Fruit fly (Drosophila melanogaster) whole organism, pupa: ENCODE measurements around the gene Ptpa.
"Not testable (repeated sequence)": the region's sequence is repeated elsewhere in the genome, so short reads cannot be mapped to it uniquely, and the experiment has no call there.

Source experiments
- CG10348 ChIP-seq: fragments of 200-800 bp; sonication (Bioruptor generic); IDR thresholded peaks from 2 replicates; pipeline ENCODE4 v1.3.6; 2022; ENCODE audit warnings: missing biosample characterization, missing genetic modification characterization
- CG13204 ChIP-seq: fragments of 200-800 bp; sonication (Bioruptor generic); optimal IDR thresholded peaks from 2 replicates; lab custom pipeline; 2018; ENCODE audit warnings: missing biosample characterization, mild to moderate bottlenecking, missing genetic modification characterization, moderate library complexity
- CG14655 ChIP-seq: fragments of 200-800 bp; sonication (Bioruptor generic); optimal IDR thresholded peaks from 3 replicates; lab custom pipeline; 2017; ENCODE audit warnings: mild to moderate bottlenecking, missing biosample characterization, missing genetic modification reagents, missing genetic modification characterization
- CG15710 ChIP-seq: fragments of 200-800 bp; sonication (Bioruptor generic); optimal IDR thresholded peaks from 2 replicates; lab custom pipeline; 2018; ENCODE audit warnings: missing biosample characterization, mild to moderate bottlenecking, missing genetic modification characterization, moderate library complexity
- CG17806 ChIP-seq: fragments of 200-800 bp; sonication (Bioruptor generic); optimal IDR thresholded peaks from 2 replicates; lab custom pipeline; 2018; ENCODE audit warnings: missing biosample characterization, mild to moderate bottlenecking, missing genetic modification characterization, moderate library complexity
- CG32121 ChIP-seq: fragments of 200-800 bp; sonication (Bioruptor generic); IDR thresholded peaks from 2 replicates; pipeline ENCODE4 v1.3.6; 2022; ENCODE audit warnings: missing biosample characterization, missing genetic modification characterization
- CG34367 ChIP-seq: fragments of 200-800 bp; sonication (Bioruptor generic); optimal IDR thresholded peaks from 2 replicates; lab custom pipeline; 2018; ENCODE audit warnings: missing biosample characterization, mild to moderate bottlenecking, missing genetic modification characterization
- CG8159 ChIP-seq: fragments of 200-800 bp; sonication (Bioruptor generic); optimal IDR thresholded peaks from 3 replicates; lab custom pipeline; 2018; ENCODE audit warnings: missing biosample characterization, mild to moderate bottlenecking, missing genetic modification characterization, moderate library complexity
- CG9948 ChIP-seq: fragments of 200-800 bp; sonication (Bioruptor generic); optimal IDR thresholded peaks from 2 replicates; lab custom pipeline; 2018; ENCODE audit warnings: missing biosample characterization, mild to moderate bottlenecking, missing genetic modification characterization, moderate library complexity
- D1 ChIP-seq: fragments of 200-800 bp; sonication (Bioruptor generic); optimal IDR thresholded peaks from 2 replicates; lab custom pipeline; 2018; ENCODE audit warnings: missing biosample characterization, mild to moderate bottlenecking, missing genetic modification characterization, moderate library complexity
- EcR ChIP-seq: fragments of 200-800 bp; sonication (Bioruptor generic); optimal IDR thresholded peaks from 3 replicates; lab custom pipeline; 2019; ENCODE audit warnings: missing biosample characterization, missing genetic modification characterization, mild to moderate bottlenecking, moderate library complexity, missing genetic modification reagents
- Pif1A ChIP-seq: fragments of 200-800 bp; sonication (Bioruptor generic); optimal IDR thresholded peaks from 3 replicates; lab custom pipeline; 2016; ENCODE audit warnings: missing biosample characterization, missing genetic modification characterization
- Pif1B ChIP-seq: fragments of 200-800 bp; sonication (Bioruptor generic); optimal IDR thresholded peaks from 3 replicates; lab custom pipeline; 2016; ENCODE audit warnings: missing biosample characterization, missing genetic modification characterization
- Snoo ChIP-seq: fragments of 200-800 bp; sonication (Bioruptor generic); optimal IDR thresholded peaks from 3 replicates; lab custom pipeline; 2017; ENCODE audit warnings: missing biosample characterization, mild to moderate bottlenecking, missing genetic modification characterization, inconsistent platforms

DNA sequence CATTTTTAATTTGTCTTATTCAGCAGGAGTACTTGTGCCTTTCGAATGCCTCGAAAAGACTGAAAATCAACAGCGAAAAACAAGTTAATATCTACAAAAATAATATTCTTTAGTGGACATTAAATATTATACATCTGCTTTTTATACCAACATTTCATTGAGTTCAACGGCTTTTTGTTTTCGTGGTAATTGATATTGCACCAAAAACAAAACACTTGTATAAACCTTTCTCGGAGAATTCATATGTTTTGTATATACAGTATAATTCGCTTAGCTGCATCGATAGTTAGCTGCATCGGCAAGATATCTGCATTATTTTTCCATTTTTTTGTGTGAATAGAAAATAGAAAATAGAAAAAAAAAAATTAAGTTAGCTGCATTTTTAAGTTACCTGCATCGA is 11.6 kb downstream of the Ptpa start, which contains the start of gene CG42460:
- not testable (repeated sequence) for TF ChIP-seq Pif1B (GFP tag; lab: Kevin White, UChicago); CG17806 (tag; lab: Kevin White, UChicago); EcR; CG34367 (tag; lab: Kevin White, UChicago); CG10348; Pif1A (GFP tag; lab: Kevin White, UChicago); D1 (tag; lab: Kevin White, UChicago); Snoo (tag; lab: Kevin White, UChicago); CG14655 (GFP tag; lab: Kevin White, UChicago); CG13204 (GFP tag; lab: Kevin White, UChicago); CG32121 (GFP tag; lab: Robert Waterston, UW); CG9948 (tag; lab: Kevin White, UChicago); CG15710 (tag; lab: Kevin White, UChicago); CG8159 (tag; lab: Kevin White, UChicago)
